Fruit fly (Drosophila melanogaster) whole organism, embryonic: ENCODE measurements around the gene Tps1.

Experiments
- Atf6 ChIP-seq: fragments of 200-800 bp; sonication (Bioruptor generic); IDR thresholded peaks from 2 replicates; pipeline ENCODE4 v1.3.6; 2022; ENCODE audit warnings: missing biosample characterization, missing genetic modification characterization
- BtbVII ChIP-seq: fragments of 200-800 bp; sonication (Bioruptor generic); optimal IDR thresholded peaks from 3 replicates; lab custom pipeline; 2017; ENCODE audit warnings: missing biosample characterization, mild to moderate bottlenecking, missing genetic modification characterization
- CG10959 ChIP-seq: fragments of 200-800 bp; sonication (Bioruptor generic); IDR thresholded peaks from 2 replicates; pipeline ENCODE4 v1.3.6; 2022; ENCODE audit warnings: missing biosample characterization, missing genetic modification characterization
- CG11504 ChIP-seq: fragments of 200-800 bp; sonication (Bioruptor generic); optimal IDR thresholded peaks from 3 replicates; lab custom pipeline; 2019; ENCODE audit warnings: missing biosample characterization, mild to moderate bottlenecking, missing genetic modification characterization, moderate library complexity
- CG11723 ChIP-seq: fragments of 200-800 bp; sonication (Bioruptor generic); optimal IDR thresholded peaks from 2 replicates; lab custom pipeline; 2017; ENCODE audit warnings: missing biosample characterization, mild to moderate bottlenecking, missing genetic modification characterization
- CG12104 ChIP-seq: fragments of 200-800 bp; sonication (Bioruptor generic); optimal IDR thresholded peaks from 3 replicates; lab custom pipeline; 2016; ENCODE audit warnings: missing biosample characterization, missing genetic modification characterization
- CG12659 ChIP-seq: fragments of 200-800 bp; sonication (Bioruptor generic); optimal IDR thresholded peaks from 3 replicates; lab custom pipeline; 2017; ENCODE audit warnings: mild to moderate bottlenecking, missing biosample characterization, missing genetic modification reagents, missing genetic modification characterization
- CG12769 ChIP-seq: fragments of 200-800 bp; sonication (Bioruptor generic); optimal IDR thresholded peaks from 2 replicates; lab custom pipeline; 2019; ENCODE audit warnings: missing biosample characterization, mild to moderate bottlenecking, missing genetic modification characterization, moderate library complexity
- CG13287 ChIP-seq: fragments of 200-800 bp; sonication (Bioruptor generic); IDR thresholded peaks from 2 replicates; pipeline ENCODE4 v1.3.6; 2022; ENCODE audit warnings: missing biosample characterization, missing genetic modification characterization; ENCODE audit not compliant: partially characterized antibody
- CG1647 ChIP-seq: fragments of 200-800 bp; sonication (Bioruptor generic); optimal IDR thresholded peaks from 3 replicates; lab custom pipeline; 2016; ENCODE audit warnings: missing biosample characterization, missing genetic modification characterization
- CG16863 ChIP-seq: fragments of 200-800 bp; sonication (Bioruptor generic); optimal IDR thresholded peaks from 3 replicates; lab custom pipeline; 2016; ENCODE audit warnings: missing biosample characterization, missing genetic modification characterization
- CG18262 ChIP-seq: fragments of 200-800 bp; optimal IDR thresholded peaks from 3 replicates; lab custom pipeline; 2019; ENCODE audit warnings: missing biosample characterization, mild to moderate bottlenecking, missing genetic modification characterization, moderate library complexity
- CG2202 ChIP-seq: fragments of 200-800 bp; sonication (Bioruptor generic); optimal IDR thresholded peaks from 2 replicates; lab custom pipeline; 2018; ENCODE audit warnings: missing biosample characterization, mild to moderate bottlenecking, missing genetic modification characterization
- CG30431 ChIP-seq: fragments of 200-800 bp; sonication (Bioruptor generic); optimal IDR thresholded peaks from 2 replicates; lab custom pipeline; 2017; ENCODE audit warnings: missing biosample characterization, missing genetic modification characterization
- CG4360 ChIP-seq: fragments of 200-800 bp; sonication (Bioruptor generic); IDR thresholded peaks from 2 replicates; pipeline ENCODE4 v1.3.6; 2022; ENCODE audit warnings: missing biosample characterization, missing genetic modification characterization
- CG43689 ChIP-seq: fragments of 200-800 bp; sonication (Bioruptor generic); IDR thresholded peaks from 2 replicates; pipeline ENCODE4 v1.3.6; 2022; ENCODE audit warnings: missing biosample characterization, missing genetic modification characterization
- CG6272 ChIP-seq: fragments of 200-800 bp; sonication (Bioruptor generic); IDR thresholded peaks from 2 replicates; pipeline ENCODE4 v1.3.6; 2022; ENCODE audit warnings: missing biosample characterization, missing genetic modification characterization
- CG6654 ChIP-seq: fragments of 200-800 bp; sonication (Bioruptor generic); optimal IDR thresholded peaks from 2 replicates; lab custom pipeline; 2017; ENCODE audit warnings: missing biosample characterization, mild to moderate bottlenecking, missing genetic modification characterization
- CG6689 ChIP-seq: fragments of 200-800 bp; sonication (Bioruptor generic); IDR thresholded peaks from 2 replicates; pipeline ENCODE4 v1.3.6; 2022; ENCODE audit warnings: missing biosample characterization, missing genetic modification characterization
- CG8281 ChIP-seq: fragments of 200-800 bp; sonication (Bioruptor generic); optimal IDR thresholded peaks from 2 replicates; lab custom pipeline; 2018; ENCODE audit warnings: missing biosample characterization, mild to moderate bottlenecking, missing genetic modification characterization, moderate library complexity
- CG9817 ChIP-seq: fragments of 200-800 bp; sonication (Bioruptor generic); optimal IDR thresholded peaks from 2 replicates; lab custom pipeline; 2018; ENCODE audit warnings: missing biosample characterization, mild to moderate bottlenecking, missing genetic modification characterization, moderate library complexity
- E2f1 ChIP-seq: fragments of 200-800 bp; sonication (Bioruptor generic); IDR thresholded peaks from 2 replicates; pipeline ENCODE4 v1.3.6; 2022; ENCODE audit warnings: missing biosample characterization, missing genetic modification characterization
- HLH3B ChIP-seq: fragments of 200-800 bp; sonication (Bioruptor generic); IDR thresholded peaks from 2 replicates; pipeline ENCODE4 v1.3.6; 2022; ENCODE audit warnings: missing biosample characterization, missing genetic modification characterization
- Hand ChIP-seq: fragments of 200-800 bp; sonication (Bioruptor generic); optimal IDR thresholded peaks from 2 replicates; lab custom pipeline; 2017; ENCODE audit warnings: mild to moderate bottlenecking, missing biosample characterization, missing genetic modification reagents, missing genetic modification characterization
- NC2α ChIP-seq: fragments of 200-800 bp; sonication (Bioruptor generic); optimal IDR thresholded peaks from 2 replicates; lab custom pipeline; 2016; ENCODE audit warnings: missing biosample characterization, missing genetic modification characterization
- Ptx1 ChIP-seq: fragments of 200-800 bp; sonication (Bioruptor generic); IDR thresholded peaks from 2 replicates; pipeline ENCODE4 v1.3.6; 2022; ENCODE audit warnings: missing biosample characterization, missing genetic modification characterization
- Six4 ChIP-seq: fragments of 200-800 bp; sonication (Bioruptor generic); optimal IDR thresholded peaks from 2 replicates; lab custom pipeline; 2016; ENCODE audit warnings: missing biosample characterization, missing genetic modification characterization
- Xrp1 ChIP-seq: fragments of 200-800 bp; sonication (Bioruptor generic); IDR thresholded peaks from 2 replicates; pipeline ENCODE4 v1.3.6; 2022; ENCODE audit warnings: missing biosample characterization, missing genetic modification characterization
- ac ChIP-seq: fragments of 200-800 bp; sonication (Bioruptor generic); optimal IDR thresholded peaks from 3 replicates; lab custom pipeline; 2017; ENCODE audit warnings: missing biosample characterization, mild to moderate bottlenecking, missing genetic modification characterization
- bigmax ChIP-seq: fragments of 200-800 bp; sonication (Bioruptor generic); optimal IDR thresholded peaks from 2 replicates; lab custom pipeline; 2018; ENCODE audit warnings: missing biosample characterization, mild to moderate bottlenecking, missing genetic modification characterization
- bowl ChIP-seq: fragments of 200-800 bp; sonication (Bioruptor generic); IDR thresholded peaks from 2 replicates; pipeline ENCODE4 v1.3.6; 2022; ENCODE audit warnings: missing biosample characterization, missing genetic modification characterization
- btn ChIP-seq: fragments of 200-800 bp; sonication (Bioruptor generic); optimal IDR thresholded peaks from 2 replicates; lab custom pipeline; 2016; ENCODE audit warnings: missing biosample characterization, missing genetic modification characterization
- crc ChIP-seq: fragments of 200-800 bp; sonication (Bioruptor generic); optimal IDR thresholded peaks from 2 replicates; lab custom pipeline; 2016; ENCODE audit warnings: missing biosample characterization, missing genetic modification characterization
- dan ChIP-seq: fragments of 200-800 bp; sonication (Bioruptor generic); IDR thresholded peaks from 2 replicates; pipeline ENCODE4 v1.3.6; 2022; ENCODE audit warnings: missing biosample characterization, missing genetic modification characterization
- ftz-f1 ChIP-seq: fragments of 200-800 bp; sonication (Bioruptor generic); optimal IDR thresholded peaks from 2 replicates; lab custom pipeline; 2016; ENCODE audit warnings: missing biosample characterization, missing genetic modification characterization
- hth ChIP-seq: fragments of >200 bp; optimal IDR thresholded peaks from 2 replicates; lab custom pipeline; 2017; ENCODE audit warnings: inconsistent platforms
- jing ChIP-seq: fragments of 200-800 bp; sonication (Bioruptor generic); optimal IDR thresholded peaks from 2 replicates; lab custom pipeline; 2018; ENCODE audit warnings: missing biosample characterization, mild to moderate bottlenecking, missing genetic modification characterization
- kah ChIP-seq: fragments of 200-800 bp; sonication (Bioruptor generic); optimal IDR thresholded peaks from 2 replicates; lab custom pipeline; 2018; ENCODE audit warnings: missing biosample characterization, mild to moderate bottlenecking, missing genetic modification characterization
- lov ChIP-seq, 2 experiments: fragments of 200-800 bp in 1 of 2; fragments of >200 bp in 1 of 2; sonication (Bioruptor generic) in 1 of 2; IDR thresholded peaks in 1 of 2; optimal IDR thresholded peaks in 1 of 2; 2 replicates in 1 of 2; 3 replicates in 1 of 2; pipeline versions ENCODE4 v1.3.6 to Lab custom; 2017 to 2022; ENCODE audit warnings: missing biosample characterization in 1 of 2, missing genetic modification characterization in 1 of 2
- luna ChIP-seq: fragments of 200-800 bp; sonication (Bioruptor generic); optimal IDR thresholded peaks from 2 replicates; lab custom pipeline; 2016; ENCODE audit warnings: missing biosample characterization, missing genetic modification characterization
- prd ChIP-seq, 3 experiments: fragments of >200 bp in 2 of 3; fragments of 200-800 bp in 1 of 3; sonication (Bioruptor generic) in 1 of 3; optimal IDR thresholded peaks in 2 of 3; IDR thresholded peaks in 1 of 3; 2 replicates in 2 of 3; 3 replicates in 1 of 3; pipeline versions ENCODE4 v1.3.6 to Lab custom; 2017 to 2022; ENCODE audit warnings: missing biosample characterization in 1 of 3, missing genetic modification characterization in 1 of 3
- schlank ChIP-seq: fragments of 200-800 bp; sonication (Bioruptor generic); optimal IDR thresholded peaks from 2 replicates; lab custom pipeline; 2018; ENCODE audit warnings: missing biosample characterization, mild to moderate bottlenecking, missing genetic modification characterization
- sd ChIP-seq: fragments of 200-800 bp; sonication (Bioruptor generic); optimal IDR thresholded peaks from 3 replicates; lab custom pipeline; 2018; ENCODE audit warnings: missing biosample characterization, mild to moderate bottlenecking, missing genetic modification characterization, moderate library complexity
- sima ChIP-seq: fragments of 200-800 bp; sonication (Bioruptor generic); optimal IDR thresholded peaks from 2 replicates; lab custom pipeline; 2016; ENCODE audit warnings: missing biosample characterization, missing genetic modification characterization
- slbo ChIP-seq: fragments of 200-800 bp; sonication (Bioruptor generic); IDR thresholded peaks from 2 replicates; pipeline ENCODE4 v1.3.6; 2022; ENCODE audit warnings: missing biosample characterization, missing genetic modification characterization
- sr ChIP-seq: fragments of 200-800 bp; sonication (Bioruptor generic); IDR thresholded peaks from 3 replicates; pipeline ENCODE4 v1.3.6; 2022; ENCODE audit warnings: missing biosample characterization, missing genetic modification characterization
- sug ChIP-seq: fragments of 200-800 bp; optimal IDR thresholded peaks from 2 replicates; lab custom pipeline; 2019; ENCODE audit warnings: missing biosample characterization, mild to moderate bottlenecking, missing genetic modification characterization, moderate library complexity
- tup ChIP-seq: fragments of 200-800 bp; sonication (Bioruptor generic); optimal IDR thresholded peaks from 2 replicates; lab custom pipeline; 2016; ENCODE audit warnings: missing biosample characterization, mild to moderate bottlenecking, missing genetic modification characterization, moderate library complexity

Gene Tps1

dm6 chr2L:4370592-4370991 is 17.5 kb upstream of the Tps1 start (continued):
- TF ChIP-seq sr (GFP tag; lab: Robert Waterston, UW) (peak; percentile 77; the same call in 2 of the 3 replicates), hth (lab: Kevin White, UChicago) (no peak), CG12769 (tag; lab: Kevin White, UChicago) (peak; percentile 1), ftz-f1 (GFP tag; lab: Kevin White, UChicago) (no peak), Ptx1 (GFP tag; lab: Robert Waterston, UW) (no peak), CG11504 (tag; lab: Kevin White, UChicago) (peak; percentile 46), sd (tag; lab: Kevin White, UChicago) (peak; percentile 44), tup (no peak), CG6272 (GFP tag; lab: Robert Waterston, UW) (peak; percentile 18; the same call in 1 of the 2 replicates), BtbVII (GFP tag; lab: Kevin White, UChicago) (no peak), CG8281 (tag; lab: Kevin White, UChicago) (no peak), luna (no peak)

dm6 chr2L:4371516-4372136 is 16.5 kb upstream of the Tps1 start:
- no peak for TF ChIP-seq dan
- TF ChIP-seq NC2α (GFP tag; lab: Kevin White, UChicago), result no peak
- TF ChIP-seq bigmax (GFP tag; lab: Kevin White, UChicago), result no peak
- peak; percentile 69 for TF ChIP-seq ac (GFP tag; lab: Kevin White, UChicago)
- peak; percentile 43 for TF ChIP-seq CG11723 (GFP tag; lab: Kevin White, UChicago)
- no peak for TF ChIP-seq CG1647 (GFP tag; lab: Kevin White, UChicago)
- no peak for TF ChIP-seq Atf6 (GFP tag; lab: Robert Waterston, UW)
- TF ChIP-seq slbo, result 0 out of 2 replicates have a peak, but pooled peaks have one; percentile 8
- TF ChIP-seq Xrp1 (GFP tag; lab: Robert Waterston, UW), result peak; percentile 64
- TF ChIP-seq CG10959 (GFP tag; lab: Robert Waterston, UW), result peak; percentile 59; the same call in 1 of the 2 replicates
- TF ChIP-seq lov (optimal IDR thresholded peaks at IDR 0.05; lab: Kevin White, UChicago), result peak; percentile 20
- TF ChIP-seq lov (GFP tag; IDR thresholded peaks at IDR 0.05; lab: Robert Waterston, UW), result 0 out of 3 replicates have a peak, but pooled peaks have one; percentile 7
- no peak for TF ChIP-seq CG43689 (GFP tag; lab: Robert Waterston, UW)
- no peak for TF ChIP-seq bowl (GFP tag; lab: Robert Waterston, UW)
- no peak for TF ChIP-seq Hand
- peak; percentile 62 for TF ChIP-seq CG2202 (tag; lab: Kevin White, UChicago)
- peak; percentile 33 for TF ChIP-seq Six4 (GFP tag; lab: Kevin White, UChicago)
- peak; percentile 31; the same call in 1 of the 2 replicates for TF ChIP-seq CG4360 (GFP tag; lab: Robert Waterston, UW)
- TF ChIP-seq schlank (tag; lab: Kevin White, UChicago), result no peak
- TF ChIP-seq kah, result peak; percentile 16
- TF ChIP-seq CG12104 (GFP tag; lab: Kevin White, UChicago), result peak; percentile 28
- no peak for TF ChIP-seq btn (GFP tag; lab: Kevin White, UChicago)
- peak; percentile 56 for TF ChIP-seq CG6689 (GFP tag; lab: Robert Waterston, UW)
- TF ChIP-seq CG9817, result no peak
- no peak for TF ChIP-seq crc (GFP tag; lab: Kevin White, UChicago)
- no peak for TF ChIP-seq CG30431 (GFP tag; lab: Kevin White, UChicago)
- no peak for TF ChIP-seq sug (tag; lab: Kevin White, UChicago)
- no peak for TF ChIP-seq sima (GFP tag; lab: Kevin White, UChicago)
- TF ChIP-seq CG12659 (GFP tag; lab: Kevin White, UChicago), result peak; percentile 40
- peak; percentile 43; the same call in 1 of the 2 replicates for TF ChIP-seq CG13287 (GFP tag; lab: Robert Waterston, UW)
- no peak for TF ChIP-seq prd (optimal IDR thresholded peaks at IDR 0.05; lab: Kevin White, UChicago)
- TF ChIP-seq prd (GFP tag; IDR thresholded peaks at IDR 0.05; lab: Robert Waterston, UW), result peak; percentile 65; the same call in 2 of the 3 replicates
- no peak for TF ChIP-seq luna
- TF ChIP-seq HLH3B (GFP tag; lab: Robert Waterston, UW), result 0 out of 2 replicates have a peak, but pooled peaks have one; percentile 5
- TF ChIP-seq CG16863, result no peak
- no peak for TF ChIP-seq CG6654
- TF ChIP-seq CG18262 (tag; lab: Kevin White, UChicago), result peak; percentile 93
- TF ChIP-seq E2f1, result no peak; the same call in 1 of the 2 replicates
- TF ChIP-seq jing (GFP tag; lab: Kevin White, UChicago), result no peak
